Worm (Caenorhabditis elegans): ENCODE data around the gene srg-42.
"Not testable (repeated sequence)": the region's sequence is repeated elsewhere in the genome, so short reads cannot be mapped to it uniquely, and the experiment has no call there.

srg-42 gene

DNA sequence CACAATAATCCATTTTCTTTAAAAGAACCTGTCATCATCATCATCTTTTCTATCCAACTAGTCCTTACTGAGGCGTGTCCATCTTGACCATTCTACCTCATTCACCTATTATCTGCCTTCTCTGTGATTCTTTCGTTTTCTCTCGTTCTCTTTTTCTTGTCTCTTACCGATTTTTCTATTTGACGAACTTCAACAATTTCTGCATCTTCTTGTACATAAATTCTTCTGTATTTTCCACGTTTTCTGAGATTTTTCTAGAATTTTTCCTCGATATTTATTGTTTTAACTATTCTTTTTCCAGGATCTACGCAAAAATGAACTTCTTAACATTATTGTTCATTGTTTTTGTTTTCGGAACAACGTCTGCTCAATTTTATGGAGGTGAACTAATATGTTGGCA is 25.1 kb upstream of the srg-42 start, which contains the start of gene cnc-10:
Gene cnc-10 (plus strand): TSS at position 301 of the 400 bp plus-strand sequence.
- TF ChIP-seq ztf-7 (tag; optimal IDR thresholded peaks at IDR 0.05) (no peak), nhr-237 (tag; optimal IDR thresholded peaks at IDR 0.05) (no peak), aha-1 (tag) (no peak), rbr-2 (tag; optimal IDR thresholded peaks at IDR 0.05) (no peak), snpc-1.2 (GFP tag; IDR thresholded peaks at IDR 0.05) (no peak), snpc-4 (tag; optimal IDR thresholded peaks at IDR 0.05) (no peak), lsy-2 (tag; optimal IDR thresholded peaks at IDR 0.05) (no peak), unc-130 (GFP tag; optimal IDR thresholded peaks at IDR 0.05) (no peak), ceh-82 (tag; optimal IDR thresholded peaks at IDR 0.05) (no peak), zfp-3 (GFP tag; conservative IDR thresholded peaks at IDR 0.05) (no peak)

DNA sequence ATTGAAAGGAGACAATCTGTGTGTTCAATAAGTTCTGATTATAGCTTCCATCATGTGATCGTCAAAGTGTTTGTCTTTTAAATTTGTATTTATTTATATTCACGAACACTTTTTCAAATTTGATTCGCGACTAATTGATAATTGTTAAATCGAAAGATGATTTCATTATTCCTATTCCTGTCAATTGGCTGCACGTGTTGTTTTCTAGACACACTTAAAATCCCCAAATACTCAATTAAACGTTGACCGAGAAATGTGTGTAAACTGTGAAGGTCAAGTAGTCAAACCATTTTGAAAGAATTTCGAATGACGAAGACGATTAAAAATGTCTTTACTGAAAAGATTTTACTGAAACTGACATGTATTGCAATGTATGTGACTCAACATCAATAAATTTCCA is 23.1 kb upstream of the srg-42 start:
- no peak for TF ChIP-seq hlh-11 (tag; optimal IDR thresholded peaks at IDR 0.05)
- no peak for TF ChIP-seq lin-1 (GFP tag; IDR thresholded peaks at IDR 0.05)
- TF ChIP-seq F26F4.8 (GFP tag; conservative IDR thresholded peaks at IDR 0.05), result no peak
- TF ChIP-seq egl-27 (tag; optimal IDR thresholded peaks at IDR 0.05), result no peak
- TF ChIP-seq mep-1 (tag; optimal IDR thresholded peaks at IDR 0.05), result no peak
- TF ChIP-seq ztf-11 (tag; optimal IDR thresholded peaks at IDR 0.05), result no peak
- TF ChIP-seq nhr-28 (tag; optimal IDR thresholded peaks at IDR 0.05), result no peak
- TF ChIP-seq nhr-42 (GFP tag; IDR thresholded peaks at IDR 0.05), result no peak
- TF ChIP-seq T20F7.1 (GFP tag; optimal IDR thresholded peaks at IDR 0.05), result no peak
- no peak for TF ChIP-seq dmd-9 (GFP tag; IDR thresholded peaks at IDR 0.05)
- no peak for TF ChIP-seq lin-15B (tag; optimal IDR thresholded peaks at IDR 0.05)
- TF ChIP-seq snpc-1.2 (GFP tag; IDR thresholded peaks at IDR 0.05), result no peak
- TF ChIP-seq mxl-2 (GFP tag; conservative IDR thresholded peaks at IDR 0.05), result no peak
- no peak for TF ChIP-seq ceh-62 (tag; optimal IDR thresholded peaks at IDR 0.05)
- no peak for TF ChIP-seq sdz-12 (GFP tag; optimal IDR thresholded peaks at IDR 0.05)
- no peak for TF ChIP-seq mxl-3 (GFP tag; optimal IDR thresholded peaks at IDR 0.05)
- no peak for TF ChIP-seq nhr-76 (tag; optimal IDR thresholded peaks at IDR 0.05)

DNA sequence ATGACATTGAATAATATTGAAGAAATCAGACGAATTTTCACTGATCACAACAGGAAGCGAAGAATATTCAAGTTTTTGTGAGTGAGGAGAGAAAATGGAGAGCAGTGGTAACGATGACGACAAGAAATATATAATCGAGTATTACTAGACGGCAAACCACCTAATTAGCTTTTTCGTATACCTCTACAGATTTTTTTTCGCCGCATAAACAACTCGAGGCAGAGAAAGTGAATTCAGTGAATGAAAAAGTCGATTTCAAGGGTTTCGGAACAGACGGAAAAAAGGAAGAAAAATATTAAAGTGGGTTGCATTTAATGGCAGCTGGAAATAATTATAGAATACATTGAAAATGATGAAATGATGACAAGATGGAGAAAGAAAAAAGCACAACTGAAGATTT is 19.7 kb upstream of the srg-42 start, which contains the start of gene gpa-1:
Gene gpa-1 (minus strand): TSS at position 101 of the 400 bp plus-strand sequence.
- no peak for TF ChIP-seq F49E8.2 (tag; optimal IDR thresholded peaks at IDR 0.05; ENCODE audit: borderline replicate concordance)

DNA sequence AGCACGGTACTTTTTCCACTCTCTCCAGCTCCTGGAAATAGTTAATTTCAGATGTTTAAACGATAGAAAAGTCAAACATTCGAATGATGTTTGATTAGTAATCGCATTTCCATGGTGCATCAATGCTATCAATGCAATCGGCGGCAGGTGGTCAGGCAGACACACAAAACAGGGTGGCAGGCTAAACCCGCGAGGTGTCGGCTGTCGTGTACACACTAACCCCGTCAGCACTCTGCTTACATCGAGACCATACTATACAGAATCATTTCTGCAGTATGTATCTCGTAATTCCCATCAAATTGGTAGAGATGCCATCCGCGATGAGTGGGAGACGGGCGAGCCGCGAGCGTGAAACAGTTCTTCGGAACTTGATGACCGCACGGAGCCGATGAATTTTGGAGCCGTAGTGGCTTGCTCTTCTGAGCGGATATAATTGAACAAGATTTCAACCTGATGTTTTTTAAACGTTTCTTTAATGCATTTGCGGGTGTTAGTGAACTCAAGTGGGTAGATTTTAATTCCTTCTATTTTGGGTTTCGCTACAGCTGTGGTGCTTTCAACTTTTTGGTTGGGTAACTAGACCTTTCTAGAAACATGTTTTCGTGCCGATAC is 19.0 kb upstream of the srg-42 start:
- TF ChIP-seq hlh-11 (tag; optimal IDR thresholded peaks at IDR 0.05) (peak; percentile 81), pqm-1 (tag; optimal IDR thresholded peaks at IDR 0.05) (peak; percentile 3), F10B5.3 (tag; optimal IDR thresholded peaks at IDR 0.05) (peak; percentile 35), duxl-1 (tag; optimal IDR thresholded peaks at IDR 0.05; ENCODE audit: poor library complexity) (peak; percentile 70), mes-2 (tag; optimal IDR thresholded peaks at IDR 0.05; ENCODE audit: poor library complexity, severe bottlenecking) (peak; percentile 77), dmd-6 (GFP tag; IDR thresholded peaks at IDR 0.05) (peak; percentile 83), madf-5 (GFP tag; IDR thresholded peaks at IDR 0.05) (0 out of 4 replicates have a peak, but pooled peaks of 1 of the 2 experiments have one; percentile 30), pha-4 (GFP tag; IDR thresholded peaks at IDR 0.05) (peak; percentile 69), ceh-44 (GFP tag; IDR thresholded peaks at IDR 0.05) (peak; percentile 81), nhr-102 (tag; optimal IDR thresholded peaks at IDR 0.05) (peak; percentile 76), snpc-1.2 (GFP tag; IDR thresholded peaks at IDR 0.05) (peak; percentile 92), mep-1 (tag; optimal IDR thresholded peaks at IDR 0.05) (peak; percentile 50), hlh-30 (tag; optimal IDR thresholded peaks at IDR 0.05; ENCODE audit: insufficient read depth) (peak; percentile 46), zip-2 (tag; optimal IDR thresholded peaks at IDR 0.05) (peak; percentile 26), saeg-2 (GFP tag; IDR thresholded peaks at IDR 0.05) (0 out of 2 replicates have a peak, but pooled peaks have one; percentile 37), rbr-2 (tag; optimal IDR thresholded peaks at IDR 0.05) (peak; percentile 27), spr-1 (tag; optimal IDR thresholded peaks at IDR 0.05) (peak; percentile 48), daf-16 (GFP tag; optimal IDR thresholded peaks at IDR 0.05) (peak; percentile 30 to 33), daf-16 (tag; optimal IDR thresholded peaks at IDR 0.05) (peak; percentile 62), F49E8.2 (tag; optimal IDR thresholded peaks at IDR 0.05; ENCODE audit: borderline replicate concordance) (peak; percentile 84), nhr-48 (tag; optimal IDR thresholded peaks at IDR 0.05) (peak; percentile 58), Y48G9A.11 (GFP tag; IDR thresholded peaks at IDR 0.05) (peak; percentile 60), lin-38 (GFP tag; IDR thresholded peaks at IDR 0.05) (peak; percentile 72)
- TF ChIP-seq pha-4 (tag; optimal IDR thresholded peaks at IDR 0.05), result not testable (repeated sequence)
